Fruit fly (Drosophila melanogaster) whole organism, embryonic: ENCODE data around the gene CG10214.

Source experiments
- Atf6 ChIP-seq: fragments of 200-800 bp; sonication (Bioruptor generic); IDR thresholded peaks from 2 replicates; pipeline ENCODE4 v1.3.6; 2022; ENCODE audit warnings: missing biosample characterization, missing genetic modification characterization
- CG10979 ChIP-seq: fragments of 200-800 bp; sonication (Bioruptor generic); optimal IDR thresholded peaks from 2 replicates; lab custom pipeline; 2018; ENCODE audit warnings: missing biosample characterization, mild to moderate bottlenecking, missing genetic modification characterization, moderate library complexity
- CG11504 ChIP-seq: fragments of 200-800 bp; sonication (Bioruptor generic); optimal IDR thresholded peaks from 3 replicates; lab custom pipeline; 2019; ENCODE audit warnings: missing biosample characterization, mild to moderate bottlenecking, missing genetic modification characterization, moderate library complexity
- CG13287 ChIP-seq: fragments of 200-800 bp; sonication (Bioruptor generic); IDR thresholded peaks from 2 replicates; pipeline ENCODE4 v1.3.6; 2022; ENCODE audit warnings: missing biosample characterization, missing genetic modification characterization; ENCODE audit not compliant: partially characterized antibody
- CG16813 ChIP-seq: fragments of 200-800 bp; sonication (Bioruptor generic); IDR thresholded peaks from 3 replicates; pipeline ENCODE4 v1.3.6; 2022; ENCODE audit warnings: missing biosample characterization, missing genetic modification characterization; ENCODE audit not compliant: partially characterized antibody
- CG33213 ChIP-seq: fragments of 200-800 bp; sonication (Bioruptor generic); optimal IDR thresholded peaks from 3 replicates; lab custom pipeline; 2016; ENCODE audit warnings: missing biosample characterization, missing genetic modification characterization
- CG34376 ChIP-seq: fragments of 200-800 bp; sonication (Bioruptor generic); optimal IDR thresholded peaks from 2 replicates; lab custom pipeline; 2018; ENCODE audit warnings: missing biosample characterization, mild to moderate bottlenecking, missing genetic modification characterization
- CG4854 ChIP-seq: fragments of 200-800 bp; sonication (Bioruptor generic); optimal IDR thresholded peaks from 2 replicates; lab custom pipeline; 2016; ENCODE audit warnings: missing biosample characterization, missing genetic modification characterization, inconsistent platforms
- CG6765 ChIP-seq: fragments of 200-800 bp; sonication (Bioruptor generic); optimal IDR thresholded peaks from 3 replicates; lab custom pipeline; 2017; ENCODE audit warnings: missing biosample characterization, mild to moderate bottlenecking, missing genetic modification characterization
- CG7372 ChIP-seq: fragments of 200-800 bp; sonication (Bioruptor generic); IDR thresholded peaks from 2 replicates; pipeline ENCODE4 v1.3.6; 2022; ENCODE audit warnings: missing biosample characterization, missing genetic modification characterization
- CG7987 ChIP-seq: fragments of 200-800 bp; sonication (Bioruptor generic); optimal IDR thresholded peaks from 2 replicates; lab custom pipeline; 2018; ENCODE audit warnings: missing biosample characterization, mild to moderate bottlenecking, missing genetic modification characterization, moderate library complexity
- CG8281 ChIP-seq: fragments of 200-800 bp; sonication (Bioruptor generic); optimal IDR thresholded peaks from 2 replicates; lab custom pipeline; 2018; ENCODE audit warnings: missing biosample characterization, mild to moderate bottlenecking, missing genetic modification characterization, moderate library complexity
- CG8765 ChIP-seq: fragments of 200-800 bp; sonication (Bioruptor generic); IDR thresholded peaks from 2 replicates; pipeline ENCODE4 v1.3.6; 2022; ENCODE audit warnings: missing biosample characterization, missing genetic modification characterization
- CG8924 ChIP-seq: fragments of 200-800 bp; optimal IDR thresholded peaks from 3 replicates; lab custom pipeline; 2019; ENCODE audit warnings: missing biosample characterization, mild to moderate bottlenecking, missing genetic modification characterization, moderate library complexity
- CrebB ChIP-seq: fragments of 200-800 bp; sonication (Bioruptor generic); optimal IDR thresholded peaks from 3 replicates; lab custom pipeline; 2018; ENCODE audit warnings: missing biosample characterization, mild to moderate bottlenecking, missing genetic modification characterization
- Drgx ChIP-seq: fragments of 200-800 bp; sonication (Bioruptor generic); IDR thresholded peaks from 2 replicates; pipeline ENCODE4 v1.3.6; 2022; ENCODE audit warnings: missing biosample characterization, missing genetic modification characterization
- E2f2 ChIP-seq: fragments of 200-800 bp; sonication (Bioruptor generic); IDR thresholded peaks from 2 replicates; pipeline ENCODE4 v1.3.6; 2022; ENCODE audit warnings: missing biosample characterization, missing genetic modification characterization
- Eip74EF ChIP-seq, 2 experiments: fragments of 200-800 bp in 1 of 2; fragments of >200 bp in 1 of 2; sonication (Bioruptor generic) in 1 of 2; optimal IDR thresholded peaks; 2 replicates each; lab custom pipeline; 2017 to 2019; ENCODE audit warnings: missing biosample characterization in 2 of 2, missing genetic modification characterization in 2 of 2, mild to moderate bottlenecking in 1 of 2, moderate library complexity in 1 of 2
- H15 ChIP-seq: fragments of 200-800 bp; sonication (Bioruptor generic); IDR thresholded peaks from 3 replicates; pipeline ENCODE4 v1.3.6; 2022; ENCODE audit warnings: missing biosample characterization, missing genetic modification characterization
- HmgZ ChIP-seq: fragments of 200-800 bp; sonication (Bioruptor generic); optimal IDR thresholded peaks from 2 replicates; lab custom pipeline; 2018; ENCODE audit warnings: missing biosample characterization, mild to moderate bottlenecking, missing genetic modification characterization
- Lpt ChIP-seq: fragments of >200 bp; optimal IDR thresholded peaks from 2 replicates; lab custom pipeline; 2018; ENCODE audit warnings: missing biosample characterization, missing genetic modification characterization
- Mad ChIP-seq: fragments of 200-800 bp; sonication (Bioruptor generic); optimal IDR thresholded peaks from 2 replicates; lab custom pipeline; 2016; ENCODE audit warnings: missing biosample characterization, missing genetic modification characterization
- Mes4 ChIP-seq: fragments of 200-800 bp; sonication (Bioruptor generic); optimal IDR thresholded peaks from 2 replicates; lab custom pipeline; 2016; ENCODE audit warnings: missing biosample characterization, missing genetic modification characterization
- Myb ChIP-seq: fragments of 200-800 bp; sonication (Bioruptor generic); optimal IDR thresholded peaks from 2 replicates; lab custom pipeline; 2016; ENCODE audit warnings: missing biosample characterization, missing genetic modification characterization
- NK7.1 ChIP-seq: fragments of 200-800 bp; sonication (Bioruptor generic); optimal IDR thresholded peaks from 3 replicates; lab custom pipeline; 2016; ENCODE audit warnings: missing biosample characterization, missing genetic modification characterization
- NfI ChIP-seq: fragments of 200-800 bp; sonication (Bioruptor generic); optimal IDR thresholded peaks from 3 replicates; lab custom pipeline; 2018; ENCODE audit warnings: missing biosample characterization, mild to moderate bottlenecking, missing genetic modification characterization, moderate library complexity
- Optix ChIP-seq: fragments of 200-800 bp; sonication (Bioruptor generic); IDR thresholded peaks from 3 replicates; pipeline ENCODE4 v1.3.6; 2022; ENCODE audit warnings: missing biosample characterization, missing genetic modification characterization
- Sry-δ ChIP-seq: fragments of 200-800 bp; sonication (Bioruptor generic); optimal IDR thresholded peaks from 2 replicates; lab custom pipeline; 2016; ENCODE audit warnings: missing biosample characterization, missing genetic modification characterization
- Usf ChIP-seq: fragments of 200-800 bp; sonication (Bioruptor generic); optimal IDR thresholded peaks from 2 replicates; lab custom pipeline; 2017; ENCODE audit warnings: missing genotype, missing biosample characterization, missing genetic modification characterization
- cg ChIP-seq: fragments of 200-800 bp; sonication (Bioruptor generic); optimal IDR thresholded peaks from 3 replicates; lab custom pipeline; 2019; ENCODE audit warnings: missing biosample characterization, mild to moderate bottlenecking, missing genetic modification characterization, moderate library complexity
- chm ChIP-seq: fragments of 200-800 bp; sonication (Bioruptor generic); IDR thresholded peaks from 2 replicates; pipeline ENCODE4 v1.3.6; 2022; ENCODE audit warnings: missing biosample characterization, missing genetic modification characterization
- chn ChIP-seq: fragments of 200-800 bp; sonication (Bioruptor generic); optimal IDR thresholded peaks from 2 replicates; lab custom pipeline; 2016; ENCODE audit warnings: missing biosample characterization, missing genetic modification characterization
- exex ChIP-seq: fragments of 200-800 bp; sonication (Bioruptor generic); optimal IDR thresholded peaks from 4 replicates; lab custom pipeline; 2018; ENCODE audit warnings: missing biosample characterization, mild to moderate bottlenecking, missing genetic modification characterization, moderate library complexity
- fd3F ChIP-seq: fragments of 200-800 bp; sonication (Bioruptor generic); optimal IDR thresholded peaks from 2 replicates; lab custom pipeline; 2018; ENCODE audit warnings: missing biosample characterization, mild to moderate bottlenecking, missing genetic modification characterization, moderate library complexity
- gem ChIP-seq: fragments of 200-800 bp; sonication (Bioruptor generic); optimal IDR thresholded peaks from 2 replicates; lab custom pipeline; 2019; ENCODE audit warnings: missing biosample characterization, mild to moderate bottlenecking, missing genetic modification characterization, moderate library complexity
- gfzf ChIP-seq: fragments of 200-800 bp; sonication (Bioruptor generic); optimal IDR thresholded peaks from 2 replicates; lab custom pipeline; 2016; ENCODE audit warnings: missing biosample characterization, mild to moderate bottlenecking, missing genetic modification characterization, moderate library complexity
- gro ChIP-seq: fragments of 200-800 bp; sonication (Bioruptor generic); optimal IDR thresholded peaks from 2 replicates; lab custom pipeline; 2016; ENCODE audit warnings: missing biosample characterization, missing genetic modification characterization
- hbn ChIP-seq: fragments of 200-800 bp; sonication (Bioruptor generic); IDR thresholded peaks from 2 replicates; pipeline ENCODE4 v1.3.6; 2022; ENCODE audit warnings: missing biosample characterization, missing genetic modification characterization; ENCODE audit not compliant: partially characterized antibody
- inv ChIP-seq: fragments of 200-800 bp; sonication (Bioruptor generic); IDR thresholded peaks from 2 replicates; pipeline ENCODE4 v1.3.6; 2022; ENCODE audit warnings: missing biosample characterization, missing genetic modification characterization; ENCODE audit not compliant: partially characterized antibody
- jing ChIP-seq: fragments of 200-800 bp; sonication (Bioruptor generic); optimal IDR thresholded peaks from 2 replicates; lab custom pipeline; 2018; ENCODE audit warnings: missing biosample characterization, mild to moderate bottlenecking, missing genetic modification characterization
- mirr ChIP-seq: fragments of 200-800 bp; sonication (Bioruptor generic); optimal IDR thresholded peaks from 3 replicates; lab custom pipeline; 2018; ENCODE audit warnings: missing biosample characterization, mild to moderate bottlenecking, missing genetic modification characterization
- onecut ChIP-seq: fragments of 200-800 bp; sonication (Bioruptor generic); IDR thresholded peaks from 2 replicates; pipeline ENCODE4 v1.3.6; 2022; ENCODE audit warnings: missing biosample characterization, missing genetic modification characterization
- pita ChIP-seq: fragments of 200-800 bp; sonication (Bioruptor generic); optimal IDR thresholded peaks from 2 replicates; lab custom pipeline; 2017; ENCODE audit warnings: missing biosample characterization, mild to moderate bottlenecking, missing genetic modification characterization
- pzg ChIP-seq: fragments of 200-800 bp; sonication (Bioruptor generic); optimal IDR thresholded peaks from 3 replicates; lab custom pipeline; 2018; ENCODE audit warnings: missing biosample characterization, mild to moderate bottlenecking, missing genetic modification characterization, moderate library complexity
- schlank ChIP-seq: fragments of 200-800 bp; sonication (Bioruptor generic); optimal IDR thresholded peaks from 2 replicates; lab custom pipeline; 2018; ENCODE audit warnings: missing biosample characterization, mild to moderate bottlenecking, missing genetic modification characterization
- sd ChIP-seq: fragments of 200-800 bp; sonication (Bioruptor generic); optimal IDR thresholded peaks from 3 replicates; lab custom pipeline; 2018; ENCODE audit warnings: missing biosample characterization, mild to moderate bottlenecking, missing genetic modification characterization, moderate library complexity
- sr ChIP-seq: fragments of 200-800 bp; sonication (Bioruptor generic); IDR thresholded peaks from 3 replicates; pipeline ENCODE4 v1.3.6; 2022; ENCODE audit warnings: missing biosample characterization, missing genetic modification characterization
- sug ChIP-seq: fragments of 200-800 bp; optimal IDR thresholded peaks from 2 replicates; lab custom pipeline; 2019; ENCODE audit warnings: missing biosample characterization, mild to moderate bottlenecking, missing genetic modification characterization, moderate library complexity

Gene CG10214

DNA sequence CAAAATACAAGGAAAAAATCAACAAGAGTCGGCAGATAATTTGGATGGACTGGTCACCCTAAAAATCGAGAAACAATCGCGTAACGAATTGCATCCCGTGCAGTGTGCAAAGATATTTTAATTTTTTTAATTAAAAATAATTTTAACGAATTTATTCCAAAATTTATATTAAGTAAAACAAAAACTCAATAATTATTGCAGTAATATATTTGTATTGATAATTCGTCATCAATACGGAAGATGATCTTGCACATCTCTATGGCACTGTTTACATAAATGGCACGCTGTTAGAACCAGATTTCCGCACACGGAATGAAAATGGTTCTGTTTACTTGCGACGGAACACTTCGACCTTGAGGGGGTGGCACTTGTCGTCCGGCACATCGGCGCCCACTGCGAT is 5.5 kb upstream of the CG10214 start, which contains the start of gene tst (continued):
- peak in 1 of 2 experiments; percentile 86 for TF ChIP-seq Eip74EF (GFP tag; optimal IDR thresholded peaks at IDR 0.05; lab: Kevin White, UChicago)
- TF ChIP-seq HmgZ (tag; lab: Kevin White, UChicago), result peak; percentile 88
- no peak; the same call in 2 of the 3 replicates for TF ChIP-seq CG16813 (GFP tag; lab: Robert Waterston, UW)
- peak; percentile 92 for TF ChIP-seq CG11504 (tag; lab: Kevin White, UChicago)
- peak; percentile 90 for TF ChIP-seq CG10979 (tag; lab: Kevin White, UChicago)
- TF ChIP-seq CrebB, result peak; percentile 68
- TF ChIP-seq chn (GFP tag; lab: Kevin White, UChicago), result peak; percentile 63
- peak; percentile 94 for TF ChIP-seq Drgx
- TF ChIP-seq CG6765 (GFP tag; lab: Kevin White, UChicago), result peak; percentile 72
- TF ChIP-seq CG8281, result peak; percentile 68
- peak; percentile 88 for TF ChIP-seq fd3F (GFP tag; lab: Kevin White, UChicago)
- no peak for TF ChIP-seq inv (GFP tag; lab: Robert Waterston, UW)

dm6 chr3R:23763622-23764273 is 3.5 kb downstream of the CG10214 start, which contains the start of gene Lsd-1:
Gene Lsd-1, plus strand, starts transcription at chr3R:23763857.
- TF ChIP-seq Lpt (GFP tag; lab: Kevin White, UChicago), result no peak
- no peak for TF ChIP-seq NfI
- no peak for TF ChIP-seq E2f2 (GFP tag; lab: Robert Waterston, UW)
- no peak for TF ChIP-seq NK7.1 (GFP tag; lab: Kevin White, UChicago)
- TF ChIP-seq pzg (GFP tag; lab: Kevin White, UChicago), result no peak
- TF ChIP-seq Mad, result no peak
- no peak for TF ChIP-seq sr (GFP tag; lab: Robert Waterston, UW)
- no peak for TF ChIP-seq CG33213
- TF ChIP-seq gem, result peak; percentile 7
- TF ChIP-seq CG8765 (GFP tag; lab: Robert Waterston, UW), result no peak
- TF ChIP-seq chm, result no peak
- TF ChIP-seq onecut (GFP tag; lab: Robert Waterston, UW), result no peak
- no peak for TF ChIP-seq Optix
- no peak for TF ChIP-seq fd3F (GFP tag; lab: Kevin White, UChicago)
- TF ChIP-seq jing (GFP tag; lab: Kevin White, UChicago), result no peak
- no peak for TF ChIP-seq Atf6 (GFP tag; lab: Robert Waterston, UW)
- peak; percentile 61 for TF ChIP-seq sug (tag; lab: Kevin White, UChicago)
- no peak for TF ChIP-seq cg (GFP tag; lab: Kevin White, UChicago)
- TF ChIP-seq Mes4, result no peak
- no peak for TF ChIP-seq gro
- no peak for TF ChIP-seq gfzf (GFP tag; lab: Kevin White, UChicago)
- no peak for TF ChIP-seq hbn (GFP tag; lab: Robert Waterston, UW)
- no peak for TF ChIP-seq CG13287
- TF ChIP-seq pita (GFP tag; lab: Kevin White, UChicago), result no peak
- TF ChIP-seq CG7372, result no peak
- TF ChIP-seq CG7987 (GFP tag; lab: Kevin White, UChicago), result peak; percentile 50
- peak; percentile 43 for TF ChIP-seq sd (tag; lab: Kevin White, UChicago)
- peak; percentile 28 for TF ChIP-seq mirr (GFP tag; lab: Kevin White, UChicago)
- TF ChIP-seq schlank (tag; lab: Kevin White, UChicago), result no peak
- no peak for TF ChIP-seq CG8924 (tag; lab: Kevin White, UChicago)
- TF ChIP-seq H15 (GFP tag; lab: Robert Waterston, UW), result no peak
- no peak for TF ChIP-seq Myb (GFP tag; lab: Kevin White, UChicago)
- TF ChIP-seq CG4854 (GFP tag; lab: Kevin White, UChicago), result no peak
- peak; percentile 3 for TF ChIP-seq exex
- TF ChIP-seq CG34376, result peak; percentile 83
- no peak for TF ChIP-seq Usf
- no peak for TF ChIP-seq Sry-δ (GFP tag; lab: Kevin White, UChicago)
